Worm (Caenorhabditis elegans): Measurements from ENCODE around the gene atad-3.

Gene atad-3

DNA sequence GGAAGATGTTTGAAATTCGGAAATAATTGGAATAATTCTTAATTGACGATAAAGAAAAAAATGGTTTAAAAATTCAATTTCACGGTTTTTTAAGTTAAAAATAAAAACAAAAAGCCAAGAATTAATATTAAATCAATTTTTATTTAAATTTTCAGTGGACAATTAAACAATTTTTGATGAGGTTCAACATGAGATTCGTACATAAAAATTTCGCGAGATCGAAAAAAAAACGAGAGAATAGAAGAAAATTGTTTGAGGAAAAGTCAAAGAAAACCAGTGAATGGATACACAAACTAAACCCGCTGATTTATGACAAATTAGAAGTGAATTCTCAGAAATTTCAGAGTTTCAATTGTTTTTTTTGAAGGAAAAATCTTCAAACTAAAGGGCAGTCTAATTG, 21.3 kb downstream of the atad-3 start, which contains the start of gene F54B3.2:
TSS of gene F54B3.2 (minus strand) at position 101 of the 400 bp plus-strand sequence.
- no peak for TF ChIP-seq nhr-237 (tag; optimal IDR thresholded peaks at IDR 0.05)
- TF ChIP-seq lir-3 (tag; optimal IDR thresholded peaks at IDR 0.05; ENCODE audit: poor library complexity), result no peak
- no peak for TF ChIP-seq lin-39 (tag; optimal IDR thresholded peaks at IDR 0.05)

DNA sequence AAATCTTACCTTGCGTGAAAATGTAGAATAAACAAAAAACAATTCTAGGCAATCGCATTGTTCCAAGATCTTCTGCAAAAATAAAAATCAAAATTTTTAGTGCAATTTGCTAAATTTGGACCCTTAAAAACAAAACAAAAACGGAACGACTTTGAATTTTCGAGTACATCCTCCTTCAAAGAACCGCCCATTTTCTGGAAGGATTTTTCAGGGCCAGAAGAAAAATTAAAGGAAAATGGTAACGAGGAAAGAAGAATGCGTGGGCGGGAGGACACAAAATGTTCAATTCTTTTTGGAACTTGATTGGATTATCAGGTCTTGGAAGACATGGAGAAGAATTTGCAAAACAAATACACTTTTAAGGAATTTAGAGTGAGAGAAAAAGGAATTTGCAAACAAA, 22.3 kb downstream of the atad-3 start, which contains the start of gene F54B3.4:
TSS of gene F54B3.4 (minus strand) at position 101 of the 400 bp plus-strand sequence.
- TF ChIP-seq vab-15 (tag; optimal IDR thresholded peaks at IDR 0.05), result no peak
- TF ChIP-seq dsc-1 (tag; optimal IDR thresholded peaks at IDR 0.05), result no peak
- TF ChIP-seq unc-86 (tag; optimal IDR thresholded peaks at IDR 0.05), result no peak
- no peak for TF ChIP-seq isw-1 (GFP tag; IDR thresholded peaks at IDR 0.05)
- no peak for TF ChIP-seq nhr-84 (tag; optimal IDR thresholded peaks at IDR 0.05)
- TF ChIP-seq pax-3 (tag; optimal IDR thresholded peaks at IDR 0.05), result no peak
- TF ChIP-seq pqm-1 (tag; optimal IDR thresholded peaks at IDR 0.05), result no peak
- TF ChIP-seq ztf-11 (tag; optimal IDR thresholded peaks at IDR 0.05), result no peak
- TF ChIP-seq dpl-1 (GFP tag; optimal IDR thresholded peaks at IDR 0.05), result no peak
- TF ChIP-seq jun-1 (tag; optimal IDR thresholded peaks at IDR 0.05), result no peak
- TF ChIP-seq skn-1 (tag; optimal IDR thresholded peaks at IDR 0.05), result no peak
- TF ChIP-seq mab-9 (GFP tag; IDR thresholded peaks at IDR 0.05), result no peak
- no peak for TF ChIP-seq swsn-7 (tag; optimal IDR thresholded peaks at IDR 0.05)
- TF ChIP-seq sup-37 (GFP tag; optimal IDR thresholded peaks at IDR 0.05), result no peak
- no peak for TF ChIP-seq nhr-90 (tag; optimal IDR thresholded peaks at IDR 0.05; ENCODE audit: poor library complexity)
- no peak for TF ChIP-seq nhr-71 (tag; optimal IDR thresholded peaks at IDR 0.05)
- no peak for TF ChIP-seq nhr-11 (tag; optimal IDR thresholded peaks at IDR 0.05)
- TF ChIP-seq zag-1 (tag; optimal IDR thresholded peaks at IDR 0.05), result no peak

DNA sequence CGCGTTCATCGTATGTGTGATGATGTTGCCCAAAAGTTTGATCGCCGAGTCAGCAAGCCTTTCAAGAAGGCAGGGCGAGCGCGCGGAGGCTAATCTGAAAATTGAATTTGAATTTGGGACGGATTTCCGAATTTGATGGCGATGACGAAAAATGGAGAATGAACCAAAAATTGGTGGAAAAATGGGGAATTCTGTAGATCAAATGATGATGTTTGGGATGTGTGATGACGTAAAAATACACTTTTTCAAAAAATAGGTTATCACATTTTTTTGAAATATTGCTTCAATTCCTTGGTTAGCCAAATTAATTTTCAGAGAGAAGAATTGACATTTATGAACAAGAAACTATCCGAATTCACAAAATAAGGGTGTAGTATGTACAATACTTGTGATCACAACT, 30.8 kb downstream of the atad-3 start, which contains the start of gene ZK971.1:
TSS of gene ZK971.1 (minus strand) at position 101 of the 400 bp plus-strand sequence.
- TF ChIP-seq nhr-85 (tag) (no peak), mdl-1 (tag; optimal IDR thresholded peaks at IDR 0.05) (no peak), lin-14 (GFP tag; optimal IDR thresholded peaks at IDR 0.05) (no peak), unc-98 (GFP tag; IDR thresholded peaks at IDR 0.05) (no peak), nhr-77 (tag; optimal IDR thresholded peaks at IDR 0.05) (no peak), pag-3 (tag; optimal IDR thresholded peaks at IDR 0.05; ENCODE audit: borderline replicate concordance, insufficient read depth) (no peak), ztf-4 (tag; optimal IDR thresholded peaks at IDR 0.05) (no peak), C34B4.2 (tag; optimal IDR thresholded peaks at IDR 0.05) (no peak), efl-3 (GFP tag; optimal IDR thresholded peaks at IDR 0.05) (no peak), isw-1 (GFP tag; IDR thresholded peaks at IDR 0.05) (no peak), ceh-88 (GFP tag; IDR thresholded peaks at IDR 0.05) (no peak), F16B12.6 (tag; optimal IDR thresholded peaks at IDR 0.05) (no peak), mef-2 (tag; optimal IDR thresholded peaks at IDR 0.05) (no peak), hlh-17 (GFP tag; optimal IDR thresholded peaks at IDR 0.05; ENCODE audit: borderline replicate concordance) (no peak), hlh-4 (tag; optimal IDR thresholded peaks at IDR 0.05) (no peak), nhr-11 (tag; optimal IDR thresholded peaks at IDR 0.05) (no peak), hpl-2 (GFP tag; optimal IDR thresholded peaks at IDR 0.05) (no peak), nhr-12 (tag; optimal IDR thresholded peaks at IDR 0.05) (no peak), nhr-84 (tag; optimal IDR thresholded peaks at IDR 0.05) (no peak), lin-15B (tag; optimal IDR thresholded peaks at IDR 0.05) (no peak)

DNA sequence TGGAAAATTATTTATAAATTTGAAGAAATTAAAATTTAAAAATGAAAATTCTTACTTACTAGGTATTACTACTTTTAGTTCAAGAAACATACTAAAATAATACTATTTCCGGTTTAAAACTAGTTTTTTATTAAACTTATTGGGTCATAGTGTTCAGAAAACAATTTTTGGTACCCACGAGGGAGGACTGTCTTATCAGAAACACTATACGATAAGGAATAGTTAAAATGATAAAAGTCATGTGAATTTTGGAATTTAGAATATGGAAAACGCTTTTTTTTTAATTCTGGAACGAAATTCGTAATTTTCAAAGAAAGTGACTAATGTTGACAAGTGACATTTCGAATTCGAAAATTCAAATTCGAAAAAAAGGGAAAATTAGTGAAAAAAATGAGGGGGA, 32.9 kb downstream of the atad-3 start:
- TF ChIP-seq elt-2 (tag; optimal IDR thresholded peaks at IDR 0.05) (peak; percentile 72), skn-1 (tag; optimal IDR thresholded peaks at IDR 0.05) (no peak), fkh-4 (tag; optimal IDR thresholded peaks at IDR 0.05; ENCODE audit: borderline replicate concordance) (no peak), irx-1 (tag; optimal IDR thresholded peaks at IDR 0.05) (no peak), nhr-84 (tag; optimal IDR thresholded peaks at IDR 0.05) (no peak), swsn-7 (tag; optimal IDR thresholded peaks at IDR 0.05) (no peak), egl-27 (tag; optimal IDR thresholded peaks at IDR 0.05) (no peak), zip-4 (GFP tag; optimal IDR thresholded peaks at IDR 0.05) (no peak), nhr-28 (tag; optimal IDR thresholded peaks at IDR 0.05) (no peak), pag-3 (tag; optimal IDR thresholded peaks at IDR 0.05; ENCODE audit: borderline replicate concordance, insufficient read depth) (no peak), xbp-1 (tag; optimal IDR thresholded peaks at IDR 0.05) (no peak), lin-35 (GFP tag; optimal IDR thresholded peaks at IDR 0.05) (peak in 1 of 2 experiments; percentile 12), efl-1 (optimal IDR thresholded peaks at IDR 0.05) (no peak), efl-1 (GFP tag; optimal IDR thresholded peaks at IDR 0.05 in 1 of 2) (peak in 1 of 2 experiments; percentile 58), unc-30 (tag; optimal IDR thresholded peaks at IDR 0.05) (no peak)
